Worm (Caenorhabditis elegans) whole organism, L4 larva: ENCODE measurements around the gene phyh-1.

Experiments used
- F26F4.8 ChIP-seq: fragments of 200-800 bp; sonication (Bioruptor generic); conservative IDR thresholded peaks from 2 replicates; pipeline ENCODE4 v1.3.6; 2022; ENCODE audit warnings: missing genetic modification characterization, missing compliant biosample characterization
- R02D3.7 ChIP-seq: fragments of 150-350 bp; sonication (generic microtip); optimal IDR thresholded peaks from 3 replicates; lab custom pipeline; 2014; ENCODE audit warnings: missing biosample characterization, missing genetic modification characterization
- Y5F2A.4 ChIP-seq: fragments of 200-800 bp; sonication (Bioruptor generic); optimal IDR thresholded peaks from 2 replicates; lab custom pipeline; 2018; ENCODE audit warnings: mild to moderate bottlenecking, missing genetic modification characterization, missing compliant biosample characterization
- aha-1 ChIP-seq: fragments of 150-350 bp; peaks from one replicate; lab custom pipeline; 2014; ENCODE audit warnings: missing biosample characterization, missing genetic modification characterization
- arid-1 ChIP-seq: fragments of 200-800 bp; sonication (Bioruptor generic); conservative IDR thresholded peaks from 2 replicates; pipeline ENCODE4 v1.3.6; 2022; ENCODE audit warnings: missing genetic modification reagents, missing genetic modification characterization, missing compliant biosample characterization
- ceh-44 ChIP-seq: fragments of 200-800 bp; sonication (Bioruptor generic); IDR thresholded peaks from 2 replicates; pipeline ENCODE4 v1.3.6; 2022; ENCODE audit warnings: missing genetic modification reagents, missing genetic modification characterization, missing compliant biosample characterization
- ces-1 ChIP-seq: fragments of 150-350 bp; sonication (generic microtip); optimal IDR thresholded peaks from 4 replicates; lab custom pipeline; 2014; ENCODE audit warnings: missing biosample characterization, missing genetic modification reagents, missing genetic modification characterization
- daf-12 ChIP-seq: fragments of 150-350 bp; optimal IDR thresholded peaks from 2 replicates; lab custom pipeline; 2014; ENCODE audit warnings: missing biosample characterization, missing genetic modification reagents, missing genetic modification characterization
- daf-19 ChIP-seq: fragments of 200-800 bp; sonication (Bioruptor generic); conservative IDR thresholded peaks from 2 replicates; pipeline ENCODE4 v1.3.6; 2022; ENCODE audit warnings: missing genetic modification characterization, missing compliant biosample characterization
- dmd-6 ChIP-seq: fragments of 200-800 bp; sonication (Bioruptor generic); IDR thresholded peaks from 2 replicates; pipeline ENCODE4 v1.3.6; 2022; ENCODE audit warnings: missing genetic modification reagents, missing genetic modification characterization, missing compliant biosample characterization
- dmd-8 ChIP-seq: fragments of 200-800 bp; sonication (Bioruptor generic); IDR thresholded peaks from 2 replicates; pipeline ENCODE4 v1.3.6; 2022; ENCODE audit warnings: missing genetic modification characterization, missing compliant biosample characterization
- dpl-1 ChIP-seq: fragments of 150-350 bp; optimal IDR thresholded peaks from 2 replicates; lab custom pipeline; 2014; ENCODE audit warnings: missing biosample characterization, missing genetic modification reagents, missing genetic modification characterization
- egl-27 ChIP-seq: sonication (generic microtip); optimal IDR thresholded peaks from 3 replicates; lab custom pipeline; 2017; ENCODE audit warnings: missing biosample characterization, missing genetic modification reagents, missing genetic modification characterization
- egl-43 ChIP-seq: fragments of 200-800 bp; sonication (Bioruptor generic); IDR thresholded peaks from 2 replicates; pipeline ENCODE4 v1.3.6; 2022; ENCODE audit warnings: missing genetic modification reagents, missing genetic modification characterization, missing compliant biosample characterization
- hif-1 ChIP-seq, 2 experiments: sonication (generic microtip); optimal IDR thresholded peaks; 2 replicates each; lab custom pipeline; 2016 to 2017; ENCODE audit warnings: missing compliant biosample characterization in 2 of 2, missing genetic modification characterization in 2 of 2, missing genetic modification reagents in 2 of 2, missing genotype in 2 of 2, mild to moderate bottlenecking in 1 of 2
- hlh-11 ChIP-seq: fragments of 200-800 bp; sonication (Bioruptor generic); optimal IDR thresholded peaks from 2 replicates; lab custom pipeline; 2018; ENCODE audit warnings: mild to moderate bottlenecking, missing genetic modification characterization, missing compliant biosample characterization
- hlh-30 ChIP-seq: sonication (generic microtip); optimal IDR thresholded peaks from 2 replicates; lab custom pipeline; 2017; ENCODE audit warnings: antibody characterized with exemption, mild to moderate bottlenecking, missing genetic modification characterization, missing compliant biosample characterization; ENCODE audit not compliant: insufficient read depth
- jun-1 ChIP-seq: fragments of 150-350 bp; optimal IDR thresholded peaks from 2 replicates; lab custom pipeline; 2014; ENCODE audit warnings: missing biosample characterization, missing genetic modification reagents, missing genetic modification characterization
- lin-1 ChIP-seq: fragments of 200-800 bp; sonication (Bioruptor generic); IDR thresholded peaks from 2 replicates; pipeline ENCODE4 v1.3.6; 2022; ENCODE audit warnings: missing genetic modification reagents, missing genetic modification characterization, missing compliant biosample characterization
- lin-13 ChIP-seq: fragments of 150-350 bp; optimal IDR thresholded peaks from 2 replicates; lab custom pipeline; 2014; ENCODE audit warnings: missing biosample characterization, missing genetic modification reagents, missing genetic modification characterization
- lin-15B ChIP-seq: fragments of 150-350 bp; sonication (generic microtip); optimal IDR thresholded peaks from 3 replicates; lab custom pipeline; 2014; ENCODE audit warnings: missing biosample characterization, missing genetic modification characterization
- lin-29 ChIP-seq: fragments of 200-800 bp; sonication (Bioruptor generic); IDR thresholded peaks from 2 replicates; pipeline ENCODE4 v1.3.6; 2022; ENCODE audit warnings: missing genetic modification reagents, missing genetic modification characterization, missing compliant biosample characterization
- lin-39 ChIP-seq: fragments of 150-350 bp; optimal IDR thresholded peaks from 2 replicates; lab custom pipeline; 2014; ENCODE audit warnings: missing biosample characterization, missing genetic modification reagents, missing genetic modification characterization
- mes-2 ChIP-seq: sonication (generic microtip); optimal IDR thresholded peaks from 2 replicates; lab custom pipeline; 2016; ENCODE audit warnings: missing genotype, mild to moderate bottlenecking, missing genetic modification characterization, missing compliant biosample characterization; ENCODE audit not compliant: poor library complexity, severe bottlenecking
- mxl-3 ChIP-seq: fragments of 200-800 bp; sonication (Bioruptor generic); optimal IDR thresholded peaks from 2 replicates; lab custom pipeline; 2018; ENCODE audit warnings: mild to moderate bottlenecking, missing genetic modification characterization, missing compliant biosample characterization
- nhr-102 ChIP-seq: sonication (generic microtip); optimal IDR thresholded peaks from 2 replicates; lab custom pipeline; 2016; ENCODE audit warnings: mild to moderate bottlenecking, missing genetic modification characterization, moderate library complexity, missing compliant biosample characterization
- nhr-11 ChIP-seq: fragments of 150-350 bp; optimal IDR thresholded peaks from 2 replicates; lab custom pipeline; 2014; ENCODE audit warnings: missing biosample characterization, missing genetic modification characterization
- nhr-237 ChIP-seq: sonication (generic microtip); optimal IDR thresholded peaks from 2 replicates; lab custom pipeline; 2017; ENCODE audit warnings: missing biosample characterization, missing genetic modification characterization
- nhr-25 ChIP-seq: sonication (generic microtip); optimal IDR thresholded peaks from 2 replicates; lab custom pipeline; 2017; ENCODE audit warnings: missing genetic modification characterization, mild to moderate bottlenecking, missing compliant biosample characterization, antibody characterized with exemption, moderate library complexity, borderline replicate concordance; ENCODE audit not compliant: insufficient read depth
- nhr-42 ChIP-seq: fragments of 200-800 bp; sonication (Bioruptor generic); IDR thresholded peaks from 2 replicates; pipeline ENCODE4 v1.3.6; 2022; ENCODE audit warnings: missing genetic modification characterization, missing compliant biosample characterization
- nhr-76 ChIP-seq: fragments of 150-350 bp; optimal IDR thresholded peaks from 2 replicates; lab custom pipeline; 2014; ENCODE audit warnings: missing biosample characterization, missing genetic modification characterization
- pqm-1 ChIP-seq: sonication (generic microtip); optimal IDR thresholded peaks from 2 replicates; lab custom pipeline; 2017; ENCODE audit warnings: missing biosample characterization, missing genetic modification characterization
- skn-1 ChIP-seq: fragments of 150-350 bp; optimal IDR thresholded peaks from 2 replicates; lab custom pipeline; 2014; ENCODE audit warnings: missing biosample characterization, missing genetic modification characterization
- unc-130 ChIP-seq: sonication (generic microtip); optimal IDR thresholded peaks from 2 replicates; lab custom pipeline; 2016; ENCODE audit warnings: missing genetic modification reagents, missing genetic modification characterization, missing compliant biosample characterization
- unc-62 ChIP-seq, 3 experiments: fragments of 150-350 bp in 1 of 3; sonication (generic microtip); optimal IDR thresholded peaks in 2 of 3; peaks in 1 of 3; 1 replicate in 1 of 3; 2 replicates in 2 of 3; lab custom pipeline; 2014 to 2017; ENCODE audit warnings: missing biosample characterization in 3 of 3, missing genetic modification characterization in 3 of 3, missing genetic modification reagents in 3 of 3, missing genotype in 1 of 3
- zip-2 ChIP-seq: fragments of 150-350 bp; optimal IDR thresholded peaks from 2 replicates; lab custom pipeline; 2014; ENCODE audit warnings: missing biosample characterization, missing genetic modification characterization

The phyh-1 gene

DNA sequence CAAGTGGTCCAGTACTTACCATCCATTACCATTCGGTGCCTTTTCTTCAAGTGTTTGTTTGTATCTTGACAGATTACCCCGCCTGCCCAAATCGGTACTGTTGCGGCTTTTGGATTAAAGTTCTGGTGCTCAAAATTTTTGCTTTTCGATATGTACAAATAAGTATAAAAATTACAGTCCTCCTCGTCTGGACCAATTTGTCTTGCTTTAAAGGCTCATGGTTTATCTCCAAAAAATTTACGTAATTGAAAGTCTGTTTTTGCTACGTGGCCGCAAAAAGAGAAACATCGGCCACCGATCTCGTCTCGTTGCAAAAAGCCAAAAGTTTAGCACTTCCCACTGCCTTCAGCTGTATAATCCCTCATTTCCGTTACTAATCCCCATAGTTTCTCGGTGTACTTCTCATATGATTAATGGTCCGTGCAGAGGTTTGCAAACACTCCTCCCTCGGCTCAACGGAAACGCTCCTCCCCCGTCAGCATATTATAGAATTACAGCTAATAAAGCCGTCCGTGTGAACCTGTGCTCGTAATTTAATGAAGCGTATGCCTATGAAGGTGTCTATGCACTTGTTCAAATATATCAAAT lies 8.2 kb upstream of the phyh-1 start:
- TF ChIP-seq egl-43 (0 out of 2 replicates have a peak, but pooled peaks have one; percentile 29), ceh-44 (no peak), unc-62 (GFP tag; optimal IDR thresholded peaks at IDR 0.05 in 1 of 2; lab: Kevin White, UChicago) (peak in 1 of 2 experiments; percentile 96), unc-62 (tag; optimal IDR thresholded peaks at IDR 0.05; lab: Kevin White, UChicago) (no peak), arid-1 (GFP tag; lab: Robert Waterston, UW) (no peak)

DNA sequence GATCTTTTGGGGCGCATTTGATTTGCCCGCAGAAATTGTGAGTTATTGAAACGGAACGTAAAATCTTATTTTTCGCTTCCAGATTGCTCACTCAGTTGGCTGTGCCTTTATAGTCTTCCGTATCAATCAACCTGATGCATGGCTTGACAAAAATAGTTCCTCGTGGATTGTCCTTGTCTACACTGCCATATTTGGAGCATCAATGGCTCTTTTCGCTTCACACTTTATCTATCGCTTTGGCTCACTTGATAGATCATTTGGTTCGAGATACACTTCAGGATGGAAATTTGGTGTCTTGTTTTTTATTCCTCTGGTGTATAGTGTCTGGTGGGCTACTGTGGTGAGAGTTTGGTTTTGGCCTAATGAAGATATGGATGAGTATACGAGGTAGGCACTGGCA lies 6.5 kb upstream of the phyh-1 start:
- TF ChIP-seq lin-15B (tag; lab: Kevin White, UChicago) (no peak), aha-1 (tag; lab: Kevin White, UChicago) (peak; percentile 96), daf-19 (GFP tag; lab: Robert Waterston, UW) (no peak), nhr-42 (GFP tag; lab: Robert Waterston, UW) (no peak), nhr-11 (no peak)

DNA sequence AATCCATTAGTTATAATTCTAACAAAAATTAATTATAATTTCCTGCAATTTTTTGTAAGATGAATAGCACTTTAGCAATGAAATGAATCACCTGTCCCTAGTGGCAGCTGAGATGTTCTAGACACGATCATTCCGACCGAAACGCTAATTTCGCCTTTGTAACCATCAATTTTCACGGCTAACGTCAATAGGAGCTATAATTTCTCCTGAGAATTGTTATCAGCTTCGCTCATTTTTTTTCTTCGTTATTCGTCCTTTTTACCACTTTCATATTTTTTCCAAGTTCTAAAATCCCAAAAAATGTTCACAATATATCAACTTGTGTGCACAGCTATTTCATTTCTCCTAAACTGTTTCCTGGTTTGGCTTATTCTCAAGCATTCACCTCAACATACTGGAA lies 6.1 kb upstream of the phyh-1 start, which contains the start of gene str-187:
Gene str-187 (plus strand): TSS at position 301 of the 400 bp plus-strand sequence.
- TF ChIP-seq nhr-76 (tag; lab: Kevin White, UChicago) (no peak), nhr-25 (tag; lab: Kevin White, UChicago) (no peak), Y5F2A.4 (GFP tag; lab: Kevin White, UChicago) (no peak), dmd-6 (GFP tag; lab: Robert Waterston, UW) (no peak), arid-1 (GFP tag; lab: Robert Waterston, UW) (no peak), nhr-102 (tag; lab: Kevin White, UChicago) (no peak), nhr-237 (tag; lab: Kevin White, UChicago) (no peak), hlh-30 (no peak), ces-1 (GFP tag; lab: Kevin White, UChicago) (no peak), R02D3.7 (tag; lab: Kevin White, UChicago) (no peak), aha-1 (tag; lab: Kevin White, UChicago) (no peak), mes-2 (no peak), skn-1 (no peak), mxl-3 (GFP tag; lab: Kevin White, UChicago) (no peak), unc-62 (GFP tag; optimal IDR thresholded peaks at IDR 0.05 in 1 of 2; lab: Kevin White, UChicago) (no peak), unc-62 (tag; optimal IDR thresholded peaks at IDR 0.05; lab: Kevin White, UChicago) (no peak), egl-27 (tag; lab: Kevin White, UChicago) (no peak)

- no peak for TF ChIP-seq lin-1 (GFP tag; lab: Robert Waterston, UW)
- TF ChIP-seq daf-19 (GFP tag; lab: Robert Waterston, UW): no peak
- TF ChIP-seq daf-12 (tag; lab: Kevin White, UChicago): no peak
- no peak for TF ChIP-seq lin-39
- TF ChIP-seq arid-1 (GFP tag; lab: Robert Waterston, UW): no peak
- no peak for TF ChIP-seq F26F4.8 (GFP tag; lab: Robert Waterston, UW)
- no peak for TF ChIP-seq nhr-102 (tag; lab: Kevin White, UChicago)
- TF ChIP-seq hlh-11 (tag; lab: Kevin White, UChicago): no peak
- no peak for TF ChIP-seq jun-1
- no peak for TF ChIP-seq hif-1 (tag; optimal IDR thresholded peaks at IDR 0.05; lab: Kevin White, UChicago)
- TF ChIP-seq lin-13 (GFP tag; lab: Kevin White, UChicago): no peak
- TF ChIP-seq lin-29 (GFP tag; lab: Robert Waterston, UW): no peak
- TF ChIP-seq dmd-8 (GFP tag; lab: Robert Waterston, UW): no peak
- no peak for TF ChIP-seq mxl-3 (GFP tag; lab: Kevin White, UChicago)
- no peak for TF ChIP-seq egl-27 (tag; lab: Kevin White, UChicago)
- TF ChIP-seq dpl-1 (GFP tag; lab: Kevin White, UChicago): no peak
- TF ChIP-seq pqm-1 (tag; lab: Kevin White, UChicago): no peak
- TF ChIP-seq ces-1 (GFP tag; lab: Kevin White, UChicago): no peak
- TF ChIP-seq unc-130 (GFP tag; lab: Kevin White, UChicago): no peak
- no peak for TF ChIP-seq zip-2 (tag; lab: Kevin White, UChicago)
- TF ChIP-seq, all 104 proteins: peak for 0
Measured at ce11 chrIV:17264714-17265113, 5.5 kb upstream of the phyh-1 start, which contains the start of gene F26D10.13. F26D10.13 (minus strand) TSS chrIV:17264814.
